Worm (Caenorhabditis elegans) whole organism, mixed stage, embryonic: Measurements from ENCODE around the gene F43B10.1.

Source experiments
- M03D4.4 ChIP-seq: sonication (generic microtip); optimal IDR thresholded peaks from 2 replicates; lab custom pipeline; 2017; ENCODE audit warnings: mild to moderate bottlenecking, missing genetic modification characterization, missing compliant biosample characterization
- blmp-1 ChIP-seq: fragments of 150-350 bp; optimal IDR thresholded peaks from 2 replicates; lab custom pipeline; 2014; ENCODE audit warnings: missing biosample characterization, missing genetic modification characterization
- ceh-39 ChIP-seq: fragments of 150-350 bp; optimal IDR thresholded peaks from 2 replicates; lab custom pipeline; 2014; ENCODE audit warnings: missing biosample characterization, missing genetic modification characterization
- ceh-43 ChIP-seq: fragments of 200-800 bp; sonication (Bioruptor generic); optimal IDR thresholded peaks from 2 replicates; lab custom pipeline; 2018; ENCODE audit warnings: mild to moderate bottlenecking, missing genetic modification characterization, moderate library complexity, missing compliant biosample characterization
- ceh-83 ChIP-seq: fragments of 200-800 bp; sonication (Bioruptor generic); optimal IDR thresholded peaks from 2 replicates; lab custom pipeline; 2018; ENCODE audit warnings: mild to moderate bottlenecking, missing genetic modification characterization, missing compliant biosample characterization
- ces-1 ChIP-seq: fragments of 150-350 bp; optimal IDR thresholded peaks from 2 replicates; lab custom pipeline; 2014; ENCODE audit warnings: missing biosample characterization, missing genetic modification reagents, missing genetic modification characterization
- cnd-1 ChIP-seq: fragments of 200-800 bp; sonication (Bioruptor generic); optimal IDR thresholded peaks from 2 replicates; lab custom pipeline; 2018; ENCODE audit warnings: mild to moderate bottlenecking, missing genetic modification characterization, missing compliant biosample characterization
- drap-1 ChIP-seq: fragments of 200-800 bp; sonication (Bioruptor generic); optimal IDR thresholded peaks from 3 replicates; lab custom pipeline; 2018; ENCODE audit warnings: mild to moderate bottlenecking, missing genetic modification characterization, missing compliant biosample characterization
- elt-1 ChIP-seq: sonication (generic microtip); optimal IDR thresholded peaks from 2 replicates; lab custom pipeline; 2017; ENCODE audit warnings: missing genetic modification characterization, mild to moderate bottlenecking, missing compliant biosample characterization, antibody characterized with exemption, moderate library complexity, borderline replicate concordance; ENCODE audit not compliant: insufficient read depth
- elt-3 ChIP-seq: fragments of 150-350 bp; optimal IDR thresholded peaks from 2 replicates; lab custom pipeline; 2014; ENCODE audit warnings: missing biosample characterization, missing genetic modification characterization
- flh-1 ChIP-seq: fragments of 200-800 bp; sonication (Bioruptor generic); optimal IDR thresholded peaks from 2 replicates; lab custom pipeline; 2018; ENCODE audit warnings: mild to moderate bottlenecking, missing genetic modification characterization, moderate library complexity, missing compliant biosample characterization
- ham-2 ChIP-seq: fragments of 200-800 bp; sonication (Bioruptor generic); optimal IDR thresholded peaks from 2 replicates; lab custom pipeline; 2018; ENCODE audit warnings: mild to moderate bottlenecking, missing genetic modification characterization, missing compliant biosample characterization
- hlh-1 ChIP-seq: fragments of 150-350 bp; optimal IDR thresholded peaks from 2 replicates; lab custom pipeline; 2014; ENCODE audit warnings: missing biosample characterization, missing genetic modification reagents, missing genetic modification characterization
- lin-13 ChIP-seq: fragments of 150-350 bp; optimal IDR thresholded peaks from 2 replicates; lab custom pipeline; 2014; ENCODE audit warnings: missing biosample characterization, missing genetic modification characterization
- lin-32 ChIP-seq: fragments of 200-800 bp; sonication (Bioruptor generic); optimal IDR thresholded peaks from 2 replicates; lab custom pipeline; 2018; ENCODE audit warnings: mild to moderate bottlenecking, missing genetic modification characterization, missing compliant biosample characterization
- mab-5 ChIP-seq: fragments of 150-350 bp; optimal IDR thresholded peaks from 2 replicates; lab custom pipeline; 2014; ENCODE audit warnings: missing biosample characterization, missing genetic modification characterization
- mep-1 ChIP-seq: fragments of 150-350 bp; optimal IDR thresholded peaks from 2 replicates; lab custom pipeline; 2017; ENCODE audit warnings: missing biosample characterization, missing genetic modification reagents, missing genetic modification characterization, inconsistent platforms
- mls-2 ChIP-seq: sonication (generic microtip); optimal IDR thresholded peaks from 2 replicates; lab custom pipeline; 2016; ENCODE audit warnings: mild to moderate bottlenecking, missing genetic modification characterization, moderate library complexity, missing compliant biosample characterization
- nhr-12 ChIP-seq: fragments of 150-350 bp; optimal IDR thresholded peaks from 2 replicates; lab custom pipeline; 2014; ENCODE audit warnings: missing biosample characterization, missing genetic modification characterization
- nhr-2 ChIP-seq: fragments of 150-350 bp; optimal IDR thresholded peaks from 2 replicates; lab custom pipeline; 2014; ENCODE audit warnings: missing biosample characterization, missing genetic modification characterization
- nhr-28 ChIP-seq: fragments of 150-350 bp; optimal IDR thresholded peaks from 2 replicates; lab custom pipeline; 2014; ENCODE audit warnings: missing biosample characterization, missing genetic modification characterization
- nhr-76 ChIP-seq: sonication (generic microtip); optimal IDR thresholded peaks from 2 replicates; lab custom pipeline; 2017; ENCODE audit warnings: missing biosample characterization, missing genetic modification characterization
- pha-4 ChIP-seq: fragments of 150-350 bp; optimal IDR thresholded peaks from 2 replicates; lab custom pipeline; 2018; ENCODE audit warnings: missing biosample characterization, missing genetic modification reagents, missing genetic modification characterization
- sem-2 ChIP-seq: fragments of 200-800 bp; sonication (Bioruptor generic); optimal IDR thresholded peaks from 2 replicates; lab custom pipeline; 2018; ENCODE audit warnings: mild to moderate bottlenecking, missing genetic modification characterization, missing compliant biosample characterization
- sptf-1 ChIP-seq: sonication (generic microtip); optimal IDR thresholded peaks from 2 replicates; lab custom pipeline; 2017; ENCODE audit warnings: mild to moderate bottlenecking, missing genetic modification characterization, moderate library complexity, missing compliant biosample characterization
- unc-62 ChIP-seq: fragments of 150-350 bp; optimal IDR thresholded peaks from 2 replicates; lab custom pipeline; 2014; ENCODE audit warnings: missing biosample characterization, missing genetic modification reagents, missing genetic modification characterization
- zip-8 ChIP-seq: fragments of 150-350 bp; optimal IDR thresholded peaks from 2 replicates; lab custom pipeline; 2014; ENCODE audit warnings: missing biosample characterization, missing genetic modification characterization
- ztf-11 ChIP-seq: fragments of 150-350 bp; optimal IDR thresholded peaks from 2 replicates; lab custom pipeline; 2014; ENCODE audit warnings: missing biosample characterization, missing genetic modification characterization

The F43B10.1 gene

ce11 chrX:16662723-16663122, at the start of gene F43B10.1:
Gene F43B10.1 (minus strand): TSS chrX:16662823.
- TF ChIP-seq ceh-39 (tag; lab: Kevin White, UChicago) (no peak), ceh-43 (GFP tag; lab: Kevin White, UChicago) (no peak), ces-1 (no peak)

DNA sequence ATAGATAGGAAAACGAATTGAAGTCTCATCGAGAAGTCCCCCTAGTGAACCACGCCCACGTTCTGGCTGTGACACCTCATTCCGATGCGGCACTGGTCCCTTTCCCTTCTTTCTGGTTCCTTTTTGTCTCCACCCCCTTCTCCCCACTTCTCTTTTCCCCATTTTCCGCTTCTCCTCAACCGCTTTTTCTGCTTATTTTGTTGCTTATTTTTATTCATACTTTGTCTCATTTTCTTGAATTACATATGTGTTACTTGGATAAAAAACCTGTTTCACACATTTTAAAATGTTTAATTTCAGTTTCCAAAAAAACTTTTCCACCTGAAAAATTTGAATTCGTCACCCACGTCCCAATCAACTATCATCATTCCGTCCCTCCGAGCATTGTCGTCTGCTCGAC, 48.8 kb upstream of the F43B10.1 start, which contains the start of gene lgc-53:
Gene lgc-53, plus strand, starts transcription at position 301 of the 400 bp plus-strand sequence.
- TF ChIP-seq ceh-43 (GFP tag; lab: Kevin White, UChicago) (no peak), unc-62 (GFP tag; lab: Kevin White, UChicago) (no peak), mep-1 (no peak), blmp-1 (tag; lab: Kevin White, UChicago) (no peak), sptf-1 (tag; lab: Kevin White, UChicago) (no peak)

DNA sequence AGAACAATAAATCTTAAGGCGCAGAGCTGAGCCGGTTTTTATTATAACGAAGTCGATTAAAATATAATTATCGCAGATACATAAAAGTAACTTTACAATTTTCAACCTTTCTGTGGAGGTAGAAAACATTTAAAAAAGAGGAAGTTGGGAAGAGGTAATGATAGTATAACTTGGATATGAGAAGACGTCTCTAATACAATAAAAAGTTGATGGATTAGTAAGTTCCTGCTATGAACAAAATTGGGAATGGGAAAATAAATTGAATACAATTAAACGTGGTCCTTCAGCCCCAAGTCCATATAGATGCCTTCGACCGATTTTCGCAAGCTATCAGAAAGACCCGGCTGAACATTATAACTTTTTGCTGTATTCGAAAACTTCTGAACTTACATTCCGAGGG, 43.0 kb upstream of the F43B10.1 start:
- TF ChIP-seq elt-1 (tag; lab: Kevin White, UChicago), result no peak
- TF ChIP-seq nhr-76 (tag; lab: Kevin White, UChicago), result no peak
- TF ChIP-seq M03D4.4 (tag; lab: Kevin White, UChicago), result no peak
- no peak for TF ChIP-seq nhr-2 (tag; lab: Kevin White, UChicago)
- no peak for TF ChIP-seq blmp-1 (tag; lab: Kevin White, UChicago)
- TF ChIP-seq cnd-1 (tag; lab: Kevin White, UChicago), result no peak
- no peak for TF ChIP-seq mab-5 (tag; lab: Kevin White, UChicago)
- no peak for TF ChIP-seq lin-13
- no peak for TF ChIP-seq nhr-12
- TF ChIP-seq mep-1, result no peak
- TF ChIP-seq sptf-1 (tag; lab: Kevin White, UChicago), result no peak
- no peak for TF ChIP-seq flh-1 (GFP tag; lab: Kevin White, UChicago)
- TF ChIP-seq zip-8 (tag; lab: Kevin White, UChicago), result no peak
- no peak for TF ChIP-seq ceh-43 (GFP tag; lab: Kevin White, UChicago)

DNA sequence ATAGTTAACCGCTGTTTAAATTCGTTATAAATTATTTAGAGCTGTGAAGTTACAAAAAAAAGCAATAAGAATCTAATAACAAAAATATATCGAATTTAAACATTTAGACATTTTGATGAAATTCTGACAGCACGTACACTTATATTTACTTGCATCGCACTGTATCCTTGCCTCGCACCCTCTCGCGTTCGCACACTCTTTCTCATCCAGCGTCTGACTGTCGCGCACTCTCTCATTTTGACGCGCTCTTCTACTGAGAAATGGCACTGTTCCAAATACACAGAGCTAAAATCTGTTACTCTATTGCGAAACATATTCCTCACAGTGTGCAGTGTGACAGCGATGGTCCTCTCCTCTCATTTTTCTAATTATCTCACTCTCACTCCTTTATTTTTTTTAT, 41.5 kb upstream of the F43B10.1 start:
- TF ChIP-seq ceh-83 (no peak), unc-62 (GFP tag; lab: Kevin White, UChicago) (peak; percentile 26), ces-1 (peak; percentile 45), pha-4 (tag; lab: Kevin White, UChicago) (peak; percentile 63), drap-1 (GFP tag; lab: Kevin White, UChicago) (no peak), elt-1 (tag; lab: Kevin White, UChicago) (no peak), hlh-1 (no peak)
- TF ChIP-seq, all 35 proteins: peak for 3

DNA sequence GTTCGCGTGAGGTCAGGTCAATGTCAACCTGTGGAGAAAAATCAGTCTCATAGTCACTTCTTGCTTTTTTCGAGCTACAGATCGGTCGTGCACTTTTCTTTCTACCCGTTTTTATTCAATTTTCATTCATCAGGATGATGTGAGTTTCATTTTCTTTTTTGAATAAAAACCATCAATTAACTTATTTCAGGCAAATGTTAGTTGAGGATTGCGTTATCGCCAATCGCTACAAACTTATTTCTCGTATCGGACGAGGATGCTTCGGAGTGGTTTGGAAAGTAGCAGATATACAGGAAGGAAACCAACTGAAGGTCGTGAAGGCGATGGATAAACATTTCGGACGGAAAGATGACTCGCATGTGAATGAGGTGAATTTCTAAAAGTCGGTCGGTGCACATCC, 39.6 kb upstream of the F43B10.1 start, which contains the start of gene F22H10.1:
Gene F22H10.1, plus strand, starts transcription at position 211 of the 400 bp plus-strand sequence.
- TF ChIP-seq cnd-1 (tag; lab: Kevin White, UChicago), result no peak
- no peak for TF ChIP-seq lin-32 (GFP tag; lab: Kevin White, UChicago)
- no peak for TF ChIP-seq nhr-76 (tag; lab: Kevin White, UChicago)
- no peak for TF ChIP-seq ztf-11
- TF ChIP-seq ceh-39 (tag; lab: Kevin White, UChicago), result no peak
- TF ChIP-seq lin-13, result no peak
- TF ChIP-seq hlh-1, result no peak
- no peak for TF ChIP-seq nhr-12
- TF ChIP-seq nhr-28, result no peak
- no peak for TF ChIP-seq mls-2 (tag; lab: Kevin White, UChicago)
- no peak for TF ChIP-seq mep-1
- TF ChIP-seq ceh-83, result no peak
- no peak for TF ChIP-seq nhr-2 (tag; lab: Kevin White, UChicago)
- TF ChIP-seq flh-1 (GFP tag; lab: Kevin White, UChicago), result no peak
- TF ChIP-seq unc-62 (GFP tag; lab: Kevin White, UChicago), result no peak
- TF ChIP-seq elt-3 (tag; lab: Kevin White, UChicago), result no peak
- no peak for TF ChIP-seq drap-1 (GFP tag; lab: Kevin White, UChicago)
- TF ChIP-seq sptf-1 (tag; lab: Kevin White, UChicago), result no peak

DNA sequence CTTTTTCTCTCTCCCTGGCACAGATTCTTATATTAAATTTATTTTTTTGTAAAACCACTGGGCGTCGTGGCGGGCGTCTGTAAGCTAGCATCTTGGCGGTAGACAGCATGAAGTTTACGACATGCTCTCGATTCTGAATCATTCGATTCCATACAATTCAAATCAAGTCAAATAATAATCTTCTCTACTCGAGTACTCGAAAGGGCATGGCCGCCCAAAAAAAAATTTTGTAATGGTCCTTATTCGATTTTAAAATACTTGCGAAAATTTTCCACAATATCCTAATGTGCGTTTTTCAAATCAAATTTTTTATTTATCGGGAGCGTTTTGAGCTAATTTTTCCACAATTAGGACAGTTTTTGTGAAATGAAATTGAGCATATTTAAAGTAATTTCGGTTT, 35.5 kb upstream of the F43B10.1 start:
- TF ChIP-seq hlh-1 (no peak), lin-32 (GFP tag; lab: Kevin White, UChicago) (no peak), elt-3 (tag; lab: Kevin White, UChicago) (no peak), mep-1 (no peak), nhr-76 (tag; lab: Kevin White, UChicago) (no peak), pha-4 (tag; lab: Kevin White, UChicago) (no peak), sem-2 (GFP tag; lab: Kevin White, UChicago) (no peak), ces-1 (no peak), ham-2 (GFP tag; lab: Kevin White, UChicago) (no peak), flh-1 (GFP tag; lab: Kevin White, UChicago) (no peak), nhr-2 (tag; lab: Kevin White, UChicago) (no peak), blmp-1 (tag; lab: Kevin White, UChicago) (no peak), drap-1 (GFP tag; lab: Kevin White, UChicago) (no peak)
